Fruit fly (Drosophila melanogaster) whole organism, embryonic: Measurements from ENCODE around the gene glu.

Source experiments
- Atf3 ChIP-seq: fragments of 200-800 bp; sonication (Bioruptor generic); optimal IDR thresholded peaks from 3 replicates; lab custom pipeline; 2016; ENCODE audit warnings: missing biosample characterization, missing genetic modification characterization
- Awh ChIP-seq: fragments of 200-800 bp; sonication (Bioruptor generic); IDR thresholded peaks from 2 replicates; pipeline ENCODE4, ENCODE4 v1.3.6; 2022; ENCODE audit warnings: missing biosample characterization, missing genetic modification characterization
- BEAF-32 ChIP-seq: fragments of 200-800 bp; sonication (Bioruptor generic); optimal IDR thresholded peaks from 3 replicates; lab custom pipeline; 2017; ENCODE audit warnings: missing biosample characterization, missing genetic modification characterization, mild to moderate bottlenecking, moderate library complexity, missing genetic modification reagents
- Bteb2 ChIP-seq: fragments of 200-800 bp; sonication (Bioruptor generic); optimal IDR thresholded peaks from 2 replicates; lab custom pipeline; 2016; ENCODE audit warnings: missing biosample characterization, missing genetic modification characterization
- CG10267 ChIP-seq: fragments of 200-800 bp; sonication (Bioruptor generic); optimal IDR thresholded peaks from 2 replicates; lab custom pipeline; 2018; ENCODE audit warnings: missing biosample characterization, mild to moderate bottlenecking, missing genetic modification characterization, moderate library complexity
- CG10654 ChIP-seq: fragments of 200-800 bp; sonication (Bioruptor generic); optimal IDR thresholded peaks from 2 replicates; lab custom pipeline; 2016; ENCODE audit warnings: missing biosample characterization, missing genetic modification characterization
- CG10959 ChIP-seq: fragments of 200-800 bp; sonication (Bioruptor generic); IDR thresholded peaks from 2 replicates; pipeline ENCODE4 v1.3.6; 2022; ENCODE audit warnings: missing biosample characterization, missing genetic modification characterization
- CG13296 ChIP-seq: fragments of 200-800 bp; sonication (Bioruptor generic); optimal IDR thresholded peaks from 3 replicates; lab custom pipeline; 2018; ENCODE audit warnings: missing biosample characterization, mild to moderate bottlenecking, missing genetic modification characterization
- CG13424 ChIP-seq: fragments of 200-800 bp; sonication (Bioruptor generic); optimal IDR thresholded peaks from 2 replicates; lab custom pipeline; 2019; ENCODE audit warnings: missing biosample characterization, mild to moderate bottlenecking, missing genetic modification characterization, moderate library complexity
- CG14667 ChIP-seq: fragments of 200-800 bp; sonication (Bioruptor generic); IDR thresholded peaks from 2 replicates; pipeline ENCODE4 v1.3.6; 2022; ENCODE audit warnings: missing biosample characterization, missing genetic modification characterization
- CG15479 ChIP-seq: fragments of 200-800 bp; sonication (Bioruptor generic); optimal IDR thresholded peaks from 3 replicates; lab custom pipeline; 2019; ENCODE audit warnings: missing biosample characterization, mild to moderate bottlenecking, missing genetic modification characterization, moderate library complexity
- CG15514 ChIP-seq: fragments of 200-800 bp; sonication (Bioruptor generic); optimal IDR thresholded peaks from 3 replicates; lab custom pipeline; 2017; ENCODE audit warnings: missing biosample characterization, missing genetic modification characterization, mild to moderate bottlenecking, moderate library complexity, missing genetic modification reagents
- CG17186 ChIP-seq: fragments of 200-800 bp; sonication (Bioruptor generic); optimal IDR thresholded peaks from 3 replicates; lab custom pipeline; 2017; ENCODE audit warnings: missing biosample characterization, missing genetic modification reagents, missing genetic modification characterization
- CG3847 ChIP-seq: fragments of 200-800 bp; sonication (Bioruptor generic); IDR thresholded peaks from 2 replicates; pipeline ENCODE4 v1.3.6; 2022; ENCODE audit warnings: missing biosample characterization, missing genetic modification characterization
- CG4404 ChIP-seq: fragments of 200-800 bp; sonication (Bioruptor generic); IDR thresholded peaks from 2 replicates; pipeline ENCODE4 v1.3.6; 2022; ENCODE audit warnings: missing biosample characterization, missing genetic modification characterization
- CG4707 ChIP-seq: fragments of 200-800 bp; sonication (Bioruptor generic); optimal IDR thresholded peaks from 2 replicates; lab custom pipeline; 2018; ENCODE audit warnings: missing biosample characterization, mild to moderate bottlenecking, missing genetic modification characterization, moderate library complexity
- CG4730 ChIP-seq: fragments of 200-800 bp; sonication (Bioruptor generic); IDR thresholded peaks from 2 replicates; pipeline ENCODE4 v1.3.6; 2022; ENCODE audit warnings: missing biosample characterization, missing genetic modification characterization
- CG5180 ChIP-seq: fragments of 200-800 bp; sonication (Bioruptor generic); optimal IDR thresholded peaks from 3 replicates; lab custom pipeline; 2017; ENCODE audit warnings: missing biosample characterization, missing genetic modification characterization, mild to moderate bottlenecking, moderate library complexity, missing genetic modification reagents
- CG5245 ChIP-seq: fragments of 200-800 bp; sonication (Bioruptor generic); optimal IDR thresholded peaks from 3 replicates; lab custom pipeline; 2016; ENCODE audit warnings: missing biosample characterization, missing genetic modification characterization
- CG6654 ChIP-seq: fragments of 200-800 bp; sonication (Bioruptor generic); optimal IDR thresholded peaks from 2 replicates; lab custom pipeline; 2017; ENCODE audit warnings: missing biosample characterization, mild to moderate bottlenecking, missing genetic modification characterization
- CG7357 ChIP-seq: fragments of 200-800 bp; sonication (Bioruptor generic); IDR thresholded peaks from 3 replicates; pipeline ENCODE4 v1.3.6; 2022; ENCODE audit warnings: missing biosample characterization, missing genetic modification characterization
- CG9817 ChIP-seq: fragments of 200-800 bp; sonication (Bioruptor generic); optimal IDR thresholded peaks from 2 replicates; lab custom pipeline; 2018; ENCODE audit warnings: missing biosample characterization, mild to moderate bottlenecking, missing genetic modification characterization, moderate library complexity
- Dad ChIP-seq: fragments of 200-800 bp; sonication (Bioruptor generic); optimal IDR thresholded peaks from 3 replicates; lab custom pipeline; 2016; ENCODE audit warnings: missing biosample characterization, missing genetic modification characterization
- HmgD ChIP-seq: fragments of 200-800 bp; sonication (Bioruptor generic); optimal IDR thresholded peaks from 3 replicates; lab custom pipeline; 2016; ENCODE audit warnings: missing biosample characterization, missing genetic modification characterization
- Mad ChIP-seq: fragments of 200-800 bp; sonication (Bioruptor generic); optimal IDR thresholded peaks from 2 replicates; lab custom pipeline; 2016; ENCODE audit warnings: missing biosample characterization, missing genetic modification characterization
- Sin3A ChIP-seq: fragments of >200 bp; optimal IDR thresholded peaks from 2 replicates; lab custom pipeline; 2018
- Six4 ChIP-seq: fragments of 200-800 bp; sonication (Bioruptor generic); optimal IDR thresholded peaks from 2 replicates; lab custom pipeline; 2016; ENCODE audit warnings: missing biosample characterization, missing genetic modification characterization
- Sox100B ChIP-seq: fragments of 200-800 bp; sonication (Bioruptor generic); optimal IDR thresholded peaks from 3 replicates; lab custom pipeline; 2018; ENCODE audit warnings: missing biosample characterization, mild to moderate bottlenecking, missing genetic modification characterization
- Sry-δ ChIP-seq: fragments of 200-800 bp; sonication (Bioruptor generic); optimal IDR thresholded peaks from 2 replicates; lab custom pipeline; 2016; ENCODE audit warnings: missing biosample characterization, missing genetic modification characterization
- bcd ChIP-seq: fragments of 200-800 bp; sonication (Bioruptor generic); optimal IDR thresholded peaks from 2 replicates; lab custom pipeline; 2017; ENCODE audit warnings: missing biosample characterization, mild to moderate bottlenecking, missing genetic modification characterization
- cas ChIP-seq: fragments of 200-800 bp; sonication (Bioruptor generic); IDR thresholded peaks from 2 replicates; pipeline ENCODE4 v1.3.6; 2022; ENCODE audit warnings: missing biosample characterization, missing genetic modification characterization
- chinmo ChIP-seq: fragments of 200-800 bp; sonication (Bioruptor generic); IDR thresholded peaks from 4 replicates; pipeline ENCODE4 v1.3.6; 2022; ENCODE audit warnings: missing biosample characterization, missing genetic modification characterization; ENCODE audit not compliant: partially characterized antibody
- crol ChIP-seq: fragments of 200-800 bp; sonication (Bioruptor generic); IDR thresholded peaks from 2 replicates; pipeline ENCODE4 v1.3.6; 2022; ENCODE audit warnings: missing biosample characterization, missing genetic modification characterization
- dan ChIP-seq: fragments of 200-800 bp; sonication (Bioruptor generic); IDR thresholded peaks from 2 replicates; pipeline ENCODE4 v1.3.6; 2022; ENCODE audit warnings: missing biosample characterization, missing genetic modification characterization
- gsb ChIP-seq: fragments of 200-800 bp; sonication (Bioruptor generic); IDR thresholded peaks from 2 replicates; pipeline ENCODE4 v1.3.6; 2022; ENCODE audit warnings: missing biosample characterization, missing genetic modification characterization
- hkb ChIP-seq, 2 experiments: fragments of 200-800 bp in 1 of 2; fragments of >200 bp in 1 of 2; sonication (Bioruptor generic) in 1 of 2; IDR thresholded peaks in 1 of 2; optimal IDR thresholded peaks in 1 of 2; 2 replicates each; pipeline versions ENCODE4 v1.3.6 to Lab custom; 2017 to 2022; ENCODE audit warnings: missing biosample characterization in 1 of 2, missing genetic modification characterization in 1 of 2
- inv ChIP-seq: fragments of 200-800 bp; sonication (Bioruptor generic); IDR thresholded peaks from 2 replicates; pipeline ENCODE4 v1.3.6; 2022; ENCODE audit warnings: missing biosample characterization, missing genetic modification characterization; ENCODE audit not compliant: partially characterized antibody
- ken ChIP-seq: fragments of 200-800 bp; sonication (Bioruptor generic); IDR thresholded peaks from 3 replicates; pipeline ENCODE4 v1.3.6; 2022; ENCODE audit warnings: missing biosample characterization, missing genetic modification characterization
- kni ChIP-seq: fragments of 200-800 bp; sonication (Bioruptor generic); optimal IDR thresholded peaks from 3 replicates; lab custom pipeline; 2017; ENCODE audit warnings: mild to moderate bottlenecking, missing biosample characterization, missing genetic modification reagents, missing genetic modification characterization
- nerfin-1 ChIP-seq: fragments of 200-800 bp; sonication (Bioruptor generic); optimal IDR thresholded peaks from 3 replicates; lab custom pipeline; 2019; ENCODE audit warnings: missing biosample characterization, mild to moderate bottlenecking, missing genetic modification characterization, moderate library complexity
- nerfin-2 ChIP-seq: fragments of 200-800 bp; sonication (Bioruptor generic); IDR thresholded peaks from 2 replicates; pipeline ENCODE4 v1.3.6; 2022; ENCODE audit warnings: missing biosample characterization, missing genetic modification characterization; ENCODE audit not compliant: partially characterized antibody
- odd ChIP-seq: fragments of 200-800 bp; sonication (Bioruptor generic); optimal IDR thresholded peaks from 2 replicates; lab custom pipeline; 2017; ENCODE audit warnings: missing biosample characterization, mild to moderate bottlenecking, missing genetic modification characterization
- pum ChIP-seq: fragments of 200-800 bp; sonication (Bioruptor generic); optimal IDR thresholded peaks from 2 replicates; lab custom pipeline; 2016; ENCODE audit warnings: missing biosample characterization, missing genetic modification characterization
- sens ChIP-seq: fragments of 200-800 bp; sonication (Bioruptor generic); peaks from one replicate; lab custom pipeline; 2016; ENCODE audit warnings: missing biosample characterization, missing genetic modification characterization
- sima ChIP-seq: fragments of 200-800 bp; sonication (Bioruptor generic); optimal IDR thresholded peaks from 2 replicates; lab custom pipeline; 2016; ENCODE audit warnings: missing biosample characterization, missing genetic modification characterization
- sisA ChIP-seq: fragments of 200-800 bp; sonication (Bioruptor generic); IDR thresholded peaks from 2 replicates; pipeline ENCODE4 v1.3.6; 2022; ENCODE audit warnings: missing biosample characterization, missing genetic modification characterization
- slou ChIP-seq: fragments of 200-800 bp; sonication (Bioruptor generic); optimal IDR thresholded peaks from 3 replicates; lab custom pipeline; 2016; ENCODE audit warnings: missing biosample characterization, missing genetic modification characterization
- trh ChIP-seq: fragments of 200-800 bp; sonication (Bioruptor generic); optimal IDR thresholded peaks from 2 replicates; lab custom pipeline; 2016; ENCODE audit warnings: missing biosample characterization, missing genetic modification characterization
- vvl ChIP-seq: fragments of 200-800 bp; sonication (Bioruptor generic); IDR thresholded peaks from 2 replicates; pipeline ENCODE4 v1.3.6; 2022; ENCODE audit warnings: missing biosample characterization, missing genetic modification characterization

glu gene

dm6 chr2L:16715841-16716701 lies 22.1 kb downstream of the glu start, which contains the start of the genes Cyt-c-d and CG31808 (continued):
- peak; percentile 96 for TF ChIP-seq Sox100B
- peak; percentile 88 for TF ChIP-seq CG6654 (GFP tag; lab: Kevin White, UChicago)
- peak; percentile 95 for TF ChIP-seq Six4 (GFP tag; lab: Kevin White, UChicago)
- TF ChIP-seq CG13296 (GFP tag; lab: Kevin White, UChicago) = peak; percentile 95
- peak; percentile 88 for TF ChIP-seq CG17186 (GFP tag; lab: Kevin White, UChicago)
- peak; percentile 94 for TF ChIP-seq nerfin-1 (tag; lab: Kevin White, UChicago)
- TF ChIP-seq trh = peak; percentile 93
- peak; percentile 98 for TF ChIP-seq ken (GFP tag; lab: Robert Waterston, UW)
- peak; percentile 98 for TF ChIP-seq Awh
- TF ChIP-seq nerfin-2 (GFP tag; lab: Robert Waterston, UW) = no peak
- peak; percentile 86 for TF ChIP-seq cas (GFP tag; lab: Robert Waterston, UW)
- TF ChIP-seq sisA (GFP tag; lab: Robert Waterston, UW) = peak; percentile 97
- TF ChIP-seq Atf3 = peak; percentile 90
- no peak for TF ChIP-seq Sin3A (lab: Kevin White, UChicago)
- TF ChIP-seq dan = peak; percentile 75; the same call in 1 of the 2 replicates
- TF ChIP-seq CG15479 (GFP tag; lab: Kevin White, UChicago) = no peak
- peak; percentile 77; the same call in 1 of the 4 replicates for TF ChIP-seq chinmo (GFP tag; lab: Robert Waterston, UW)
- peak; percentile 68 for TF ChIP-seq sima (GFP tag; lab: Kevin White, UChicago)
- peak; percentile 94 for TF ChIP-seq Mad
- peak; percentile 94 for TF ChIP-seq CG10654 (GFP tag; lab: Kevin White, UChicago)
- TF ChIP-seq CG4707 (GFP tag; lab: Kevin White, UChicago) = peak; percentile 93
- peak; percentile 95 for TF ChIP-seq CG5245 (GFP tag; lab: Kevin White, UChicago)
- peak; percentile 91 for TF ChIP-seq CG10267 (tag; lab: Kevin White, UChicago)
- no peak for TF ChIP-seq hkb (optimal IDR thresholded peaks at IDR 0.05; lab: Kevin White, UChicago)
- peak; percentile 98 for TF ChIP-seq hkb (GFP tag; IDR thresholded peaks at IDR 0.05; lab: Robert Waterston, UW)
- no peak; the same call in 1 of the 2 replicates for TF ChIP-seq crol (GFP tag; lab: Robert Waterston, UW)
- TF ChIP-seq odd (GFP tag; lab: Kevin White, UChicago) = peak; percentile 97
- peak; percentile 85 for TF ChIP-seq kni (GFP tag; lab: Kevin White, UChicago)
- TF ChIP-seq sens (GFP tag; lab: Kevin White, UChicago) = peak; percentile 100
- peak; percentile 99 for TF ChIP-seq vvl (GFP tag; lab: Robert Waterston, UW)
- TF ChIP-seq Dad (GFP tag; lab: Kevin White, UChicago) = peak; percentile 91
- TF ChIP-seq pum (GFP tag; lab: Kevin White, UChicago) = peak; percentile 90
- peak; percentile 91 for TF ChIP-seq slou (GFP tag; lab: Kevin White, UChicago)
- TF ChIP-seq CG7357 = peak; percentile 91
- TF ChIP-seq Bteb2 = peak; percentile 96
- peak; percentile 8 for TF ChIP-seq BEAF-32 (GFP tag; lab: Kevin White, UChicago)
- TF ChIP-seq inv (GFP tag; lab: Robert Waterston, UW) = no peak
- peak; percentile 94 for TF ChIP-seq gsb (GFP tag; lab: Robert Waterston, UW)
- TF ChIP-seq CG3847 (GFP tag; lab: Robert Waterston, UW) = peak; percentile 93
- peak; percentile 92 for TF ChIP-seq CG9817 (tag; lab: Kevin White, UChicago)
- peak; percentile 92 for TF ChIP-seq CG10959
- peak; percentile 91 for TF ChIP-seq CG5180
- TF ChIP-seq CG14667 (GFP tag; lab: Robert Waterston, UW) = peak; percentile 96
- TF ChIP-seq CG4730 (GFP tag; lab: Robert Waterston, UW) = peak; percentile 96
- peak; percentile 49 for TF ChIP-seq Sry-δ (GFP tag; lab: Kevin White, UChicago)
- peak; percentile 97 for TF ChIP-seq bcd (GFP tag; lab: Kevin White, UChicago)
- peak; percentile 98 for TF ChIP-seq CG13424 (tag; lab: Kevin White, UChicago)
- peak; percentile 57 for TF ChIP-seq HmgD (GFP tag; lab: Kevin White, UChicago)
- peak; percentile 88 for TF ChIP-seq CG15514 (GFP tag; lab: Kevin White, UChicago)
- peak; percentile 87 for TF ChIP-seq CG4404 (GFP tag; lab: Robert Waterston, UW)
